Fruit fly (Drosophila melanogaster) S2 (cell line): ENCODE data around the gene Acsf2.

Source experiments
- CG8478 ChIP-seq: fragments of >200 bp; optimal IDR thresholded peaks from 2 replicates; lab custom pipeline; 2018
- CTCF ChIP-seq, 2 experiments: fragments of >200 bp; optimal IDR thresholded peaks; 2 replicates each; lab custom pipeline; 2018

DNA sequence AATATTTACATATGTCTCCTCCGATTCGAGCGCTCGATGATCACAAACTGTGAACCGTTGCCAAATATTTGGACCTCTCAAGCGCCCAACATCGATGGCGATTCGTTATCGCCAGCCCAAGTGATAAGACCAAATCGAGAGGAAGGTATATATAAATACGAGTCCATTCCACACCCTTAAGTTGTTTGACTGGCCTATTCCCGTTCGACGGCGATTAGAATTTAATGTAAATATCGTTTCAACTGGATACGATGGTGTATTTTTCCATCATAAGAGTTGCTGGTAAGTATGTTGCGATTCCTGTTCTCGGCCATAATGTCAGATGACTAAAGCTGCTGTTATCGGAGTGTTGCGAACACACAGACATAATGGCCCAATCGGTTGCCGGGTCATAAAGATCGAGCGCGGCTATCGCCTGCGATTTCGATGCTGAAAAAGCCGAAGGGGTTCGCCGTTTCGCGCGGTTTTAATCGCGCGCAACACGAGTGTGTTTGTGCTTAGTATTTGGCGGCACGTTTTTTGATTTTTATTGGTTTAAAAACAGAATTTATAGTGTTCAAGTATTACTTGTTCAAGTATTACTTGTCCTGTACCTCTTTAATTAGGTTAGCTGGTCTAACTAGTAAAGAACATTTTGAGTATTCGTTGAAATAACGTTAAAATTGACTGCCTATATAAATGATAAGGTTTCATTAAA lies 3.9 kb downstream of the Acsf2 start, which contains the start of gene fusl:
- TF ChIP-seq CG8478 (lab: Kevin White, UChicago) (no peak), CTCF (optimal IDR thresholded peaks at IDR 0.05; lab: Kevin White, UChicago) (no peak)
